Worm (Caenorhabditis elegans) whole organism, L2 larva: ENCODE results near the gene F53B1.3.
A peak's percentile ranks its signal among the peaks of the same experiment; 100 is the strongest.

Experiments
- ZK546.5 ChIP-seq: sonication (generic microtip); optimal IDR thresholded peaks from 2 replicates; lab custom pipeline; 2017; ENCODE audit warnings: missing biosample characterization, missing genetic modification characterization
- sma-9 ChIP-seq, 2 experiments: fragments of 150-350 bp in 1 of 2; sonication (generic microtip) in 1 of 2; optimal IDR thresholded peaks; 2 replicates each; lab custom pipeline; 2014 to 2016; ENCODE audit warnings: missing genetic modification characterization in 2 of 2, mild to moderate bottlenecking in 1 of 2, missing biosample characterization in 1 of 2, missing compliant biosample characterization in 1 of 2, missing genetic modification reagents in 1 of 2, moderate library complexity in 1 of 2
- zag-1 ChIP-seq: fragments of 150-350 bp; optimal IDR thresholded peaks from 2 replicates; lab custom pipeline; 2014; ENCODE audit warnings: missing biosample characterization, missing genetic modification characterization

DNA sequence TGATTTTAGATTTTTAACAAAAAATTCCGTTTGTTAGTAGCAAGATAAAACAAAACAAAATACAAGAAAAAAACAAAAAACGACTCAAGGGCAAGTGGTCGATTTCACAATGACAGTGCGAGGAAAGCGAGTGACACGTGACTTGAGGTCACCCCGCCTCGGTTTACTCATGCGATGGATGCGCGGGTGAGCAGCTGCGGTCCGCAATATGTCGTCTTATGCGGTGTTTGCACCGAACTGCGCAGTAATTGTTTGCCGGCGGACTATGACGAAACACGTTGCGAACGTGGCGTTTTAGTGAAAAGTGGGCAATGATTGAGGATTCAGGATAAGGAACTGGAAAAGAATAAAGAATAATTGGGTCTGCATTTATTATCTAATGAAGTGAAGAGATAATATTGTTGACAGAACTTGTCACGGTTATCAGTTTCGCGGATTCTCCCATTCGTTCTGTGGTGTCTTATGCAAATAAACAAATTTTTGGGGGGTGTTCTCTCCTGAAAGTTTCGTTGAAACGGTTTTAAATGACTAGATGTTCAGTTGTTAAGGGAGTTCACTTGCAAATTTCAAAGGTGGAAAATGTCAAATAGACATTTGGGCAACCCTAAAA lies 33.9 kb upstream of the F53B1.3 start:
- TF ChIP-seq zag-1 (tag; lab: Kevin White, UChicago) (no peak), sma-9 (GFP tag; optimal IDR thresholded peaks at IDR 0.05; lab: Kevin White, UChicago) (peak; percentile 79), sma-9 (tag; optimal IDR thresholded peaks at IDR 0.05; lab: Kevin White, UChicago) (no peak), ZK546.5 (tag; lab: Kevin White, UChicago) (no peak)
